Worm (Caenorhabditis elegans) whole organism, early embryonic: ENCODE measurements around the gene F48E8.3.

Experiments used
- B0310.2 ChIP-seq: sonication (generic microtip); optimal IDR thresholded peaks from 2 replicates; lab custom pipeline; 2016; ENCODE audit warnings: mild to moderate bottlenecking, missing genetic modification characterization, missing compliant biosample characterization
- F13C5.2 ChIP-seq: sonication (generic microtip); optimal IDR thresholded peaks from 2 replicates; lab custom pipeline; 2017; ENCODE audit warnings: mild to moderate bottlenecking, missing genetic modification characterization, inconsistent platforms, missing compliant biosample characterization
- aly-1 ChIP-seq: sonication (generic microtip); optimal IDR thresholded peaks from 2 replicates; lab custom pipeline; 2016; ENCODE audit warnings: missing genetic modification characterization, missing compliant biosample characterization
- ama-1 ChIP-seq: fragments of 150-350 bp; optimal IDR thresholded peaks from 2 replicates; lab custom pipeline; 2014
- ceh-13 ChIP-seq: fragments of 200-800 bp; sonication (Bioruptor generic); optimal IDR thresholded peaks from 2 replicates; lab custom pipeline; 2018; ENCODE audit warnings: mild to moderate bottlenecking, missing genetic modification characterization, missing compliant biosample characterization
- ceh-36 ChIP-seq: sonication (generic microtip); optimal IDR thresholded peaks from 2 replicates; lab custom pipeline; 2016; ENCODE audit warnings: missing genetic modification characterization, inconsistent platforms, missing compliant biosample characterization
- ets-7 ChIP-seq: sonication (generic microtip); optimal IDR thresholded peaks from 2 replicates; lab custom pipeline; 2016; ENCODE audit warnings: missing genotype, missing genetic modification characterization, missing compliant biosample characterization
- flt-1 ChIP-seq: fragments of 200-800 bp; sonication (Bioruptor generic); IDR thresholded peaks from 2 replicates; pipeline ENCODE4 v1.3.6; 2022; ENCODE audit warnings: missing genetic modification characterization, missing compliant biosample characterization
- hmbx-1 ChIP-seq: sonication (generic microtip); optimal IDR thresholded peaks from 2 replicates; lab custom pipeline; 2016; ENCODE audit warnings: mild to moderate bottlenecking, missing genetic modification characterization, missing compliant biosample characterization
- hmg-4 ChIP-seq: fragments of 200-800 bp; sonication (Bioruptor generic); optimal IDR thresholded peaks from 2 replicates; lab custom pipeline; 2018; ENCODE audit warnings: mild to moderate bottlenecking, missing genetic modification characterization, missing compliant biosample characterization
- hnd-1 ChIP-seq: sonication (generic microtip); optimal IDR thresholded peaks from 2 replicates; lab custom pipeline; 2016; ENCODE audit warnings: missing genetic modification characterization, missing compliant biosample characterization
- pes-1 ChIP-seq: fragments of 200-800 bp; sonication (Bioruptor generic); IDR thresholded peaks from 2 replicates; pipeline ENCODE4 v1.3.6; 2022; ENCODE audit warnings: missing genetic modification reagents, missing genetic modification characterization, missing compliant biosample characterization
- scrt-1 ChIP-seq: fragments of 200-800 bp; sonication (Bioruptor generic); IDR thresholded peaks from 2 replicates; pipeline ENCODE4 v1.3.6; 2022; ENCODE audit warnings: missing genetic modification characterization, missing compliant biosample characterization
- sea-1 ChIP-seq: fragments of 200-800 bp; sonication (Bioruptor generic); conservative IDR thresholded peaks from 2 replicates; pipeline ENCODE4 v1.3.6; 2022; ENCODE audit warnings: missing genetic modification characterization, missing compliant biosample characterization
- tbx-11 ChIP-seq: fragments of 200-800 bp; sonication (Bioruptor generic); IDR thresholded peaks from 2 replicates; pipeline ENCODE4 v1.3.6; 2022; ENCODE audit warnings: missing genetic modification characterization, missing compliant biosample characterization
- tbx-37 ChIP-seq: fragments of 200-800 bp; sonication (Bioruptor generic); conservative IDR thresholded peaks from 2 replicates; pipeline ENCODE4 v1.3.6; 2022; ENCODE audit warnings: missing genetic modification reagents, missing genetic modification characterization, missing compliant biosample characterization
- tra-4 ChIP-seq: sonication (generic microtip); optimal IDR thresholded peaks from 2 replicates; lab custom pipeline; 2017; ENCODE audit warnings: missing genetic modification characterization, missing compliant biosample characterization

F48E8.3 gene

ce11 chrIII:5423665-5424133 lies 37.5 kb upstream of the F48E8.3 start, which contains the start of gene dnj-24:
dnj-24 (minus strand) TSS chrIII:5424083.
- peak; percentile 5 for TF ChIP-seq hmg-4 (GFP tag; lab: Kevin White, UChicago)
- no peak for TF ChIP-seq ets-7

ce11 chrIII:5424363-5424762 lies 36.8 kb upstream of the F48E8.3 start:
- TF ChIP-seq hmbx-1 (tag; lab: Kevin White, UChicago) (no peak), sea-1 (GFP tag; lab: Robert Waterston, UW) (no peak), ama-1 (lab: Kevin White, UChicago) (no peak), tra-4 (tag; lab: Kevin White, UChicago) (no peak), ets-7 (no peak), tbx-37 (GFP tag; lab: Robert Waterston, UW) (no peak), tbx-11 (GFP tag; lab: Robert Waterston, UW) (no peak), hmg-4 (GFP tag; lab: Kevin White, UChicago) (no peak), ceh-13 (no peak), flt-1 (no peak), hnd-1 (tag; lab: Kevin White, UChicago) (no peak), ceh-36 (tag; lab: Kevin White, UChicago) (no peak), F13C5.2 (no peak), scrt-1 (GFP tag; lab: Robert Waterston, UW) (no peak), pes-1 (GFP tag; lab: Robert Waterston, UW) (no peak), aly-1 (no peak), B0310.2 (tag; lab: Kevin White, UChicago) (no peak)

DNA sequence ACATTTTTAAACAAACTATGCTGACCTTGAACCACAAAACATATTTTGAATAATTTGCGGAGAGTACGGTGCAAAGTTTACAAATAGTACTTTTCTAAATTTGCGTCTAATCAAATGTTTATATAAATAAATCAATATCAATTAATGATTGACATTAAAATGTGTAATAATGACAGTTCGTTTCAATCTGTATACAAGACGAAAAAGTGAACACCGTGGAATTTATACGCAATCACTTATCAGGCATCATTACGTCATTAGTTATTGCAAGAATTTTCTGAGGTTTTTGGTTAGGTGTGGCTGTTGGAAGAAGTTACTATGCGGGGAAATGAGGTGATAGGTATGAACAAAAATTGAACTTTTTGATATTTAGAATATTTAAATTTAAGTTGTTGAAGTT lies 34.1 kb upstream of the F48E8.3 start:
- no peak for TF ChIP-seq ceh-36 (tag; lab: Kevin White, UChicago)
- TF ChIP-seq pes-1 (GFP tag; lab: Robert Waterston, UW), result no peak
- TF ChIP-seq ets-7, result no peak
- TF ChIP-seq ama-1 (lab: Kevin White, UChicago), result no peak
- TF ChIP-seq hmg-4 (GFP tag; lab: Kevin White, UChicago), result no peak
- no peak for TF ChIP-seq tra-4 (tag; lab: Kevin White, UChicago)
- no peak for TF ChIP-seq ceh-13
- TF ChIP-seq scrt-1 (GFP tag; lab: Robert Waterston, UW), result no peak
- TF ChIP-seq hnd-1 (tag; lab: Kevin White, UChicago), result no peak

- TF ChIP-seq tra-4 (tag; lab: Kevin White, UChicago) (no peak), B0310.2 (tag; lab: Kevin White, UChicago) (no peak), ceh-36 (tag; lab: Kevin White, UChicago) (no peak), aly-1 (no peak), F13C5.2 (no peak), ama-1 (lab: Kevin White, UChicago) (no peak), hnd-1 (tag; lab: Kevin White, UChicago) (no peak), ets-7 (no peak), hmbx-1 (tag; lab: Kevin White, UChicago) (no peak), scrt-1 (GFP tag; lab: Robert Waterston, UW) (no peak)
These were observed 24.9 kb upstream of the F48E8.3 start for ce11 chrIII:5436306-5436705.

DNA sequence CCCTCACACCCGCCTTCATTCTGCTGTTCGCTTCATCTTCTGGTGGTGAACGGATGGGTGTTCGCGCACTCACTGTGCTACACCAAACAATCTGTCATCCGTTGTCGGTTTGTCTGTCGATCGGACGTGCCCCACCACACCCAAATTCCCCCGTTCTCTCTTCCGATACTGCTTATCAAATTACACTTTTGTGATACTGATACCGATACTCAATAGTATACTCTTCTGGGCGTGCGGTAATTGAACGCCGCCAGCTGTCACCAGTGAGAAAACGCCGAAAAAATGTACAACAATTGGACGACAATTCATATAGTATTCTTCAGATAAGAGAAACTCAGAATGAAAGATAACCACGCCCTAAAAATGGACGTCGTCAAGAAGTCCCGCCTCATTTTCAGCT lies 23.1 kb upstream of the F48E8.3 start:
- TF ChIP-seq flt-1, result no peak
- no peak for TF ChIP-seq ceh-13
- no peak for TF ChIP-seq tbx-11 (GFP tag; lab: Robert Waterston, UW)
- TF ChIP-seq hmg-4 (GFP tag; lab: Kevin White, UChicago), result no peak
- TF ChIP-seq sea-1 (GFP tag; lab: Robert Waterston, UW), result no peak
- no peak for TF ChIP-seq tbx-37 (GFP tag; lab: Robert Waterston, UW)
- no peak for TF ChIP-seq aly-1
- no peak for TF ChIP-seq F13C5.2

DNA sequence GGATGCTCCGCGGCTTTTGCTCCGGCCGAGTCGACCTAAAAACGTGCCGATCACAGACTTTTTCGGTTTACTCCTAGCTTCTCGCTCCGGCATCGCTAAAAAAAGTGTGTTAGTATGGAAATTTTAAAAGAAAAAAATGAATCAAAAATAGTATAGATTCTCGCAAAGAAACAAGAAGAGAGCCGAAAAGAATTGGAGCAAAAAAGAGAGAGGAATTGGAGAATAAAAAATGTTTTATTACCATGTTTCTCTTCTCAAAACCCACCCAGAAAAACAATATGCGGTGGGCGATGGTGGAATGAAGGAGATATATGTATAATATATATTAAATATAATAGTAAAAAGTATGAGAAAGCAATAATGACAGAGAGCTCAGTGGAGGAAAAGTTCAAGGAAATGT lies 20.6 kb upstream of the F48E8.3 start, which contains the start of gene W03A5.6:
Gene W03A5.6 (minus strand): TSS at position 101 of the 400 bp plus-strand sequence.
- no peak for TF ChIP-seq flt-1
- TF ChIP-seq tbx-11 (GFP tag; lab: Robert Waterston, UW), result no peak
- no peak for TF ChIP-seq tra-4 (tag; lab: Kevin White, UChicago)
- TF ChIP-seq sea-1 (GFP tag; lab: Robert Waterston, UW), result no peak
- no peak for TF ChIP-seq ama-1 (lab: Kevin White, UChicago)
- no peak for TF ChIP-seq ceh-36 (tag; lab: Kevin White, UChicago)
- no peak for TF ChIP-seq aly-1
- TF ChIP-seq hmbx-1 (tag; lab: Kevin White, UChicago), result no peak
- TF ChIP-seq ceh-13, result no peak
- TF ChIP-seq hmg-4 (GFP tag; lab: Kevin White, UChicago), result no peak
- no peak for TF ChIP-seq B0310.2 (tag; lab: Kevin White, UChicago)
- no peak for TF ChIP-seq scrt-1 (GFP tag; lab: Robert Waterston, UW)
- TF ChIP-seq hnd-1 (tag; lab: Kevin White, UChicago), result no peak

DNA sequence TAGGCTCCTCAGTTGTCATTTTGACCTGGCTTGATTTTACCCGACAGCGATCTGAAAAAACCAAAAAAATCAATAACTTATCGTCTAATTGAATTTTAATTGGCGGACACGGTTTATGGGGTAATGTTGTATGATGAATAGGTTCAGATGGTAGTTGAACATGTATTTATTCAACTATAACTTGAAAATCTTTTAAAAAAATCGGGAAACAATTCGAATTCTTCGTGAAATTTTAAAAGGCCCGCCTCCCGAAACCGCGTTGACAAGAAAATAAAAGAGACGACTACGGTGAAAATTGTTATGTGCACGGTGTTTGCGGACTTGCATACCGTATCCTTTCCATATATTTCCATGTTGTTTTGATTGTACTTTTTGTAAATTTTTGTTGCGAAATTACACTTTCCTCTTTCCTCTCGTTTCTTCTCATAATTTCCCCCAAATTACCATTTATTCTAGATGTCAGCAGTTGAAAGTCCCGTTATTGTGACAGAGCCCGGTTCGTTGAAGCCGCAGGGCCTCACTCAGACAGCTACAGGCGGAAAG lies 18.4 kb upstream of the F48E8.3 start, which contains the start of the genes T24G10.2 and disl-2:
Gene T24G10.2 (minus strand): TSS at position 51 of the 543 bp plus-strand sequence.
Gene disl-2 (plus strand): TSS at position 457 of the 543 bp plus-strand sequence.
- TF ChIP-seq ceh-36 (tag; lab: Kevin White, UChicago), result no peak
- TF ChIP-seq F13C5.2, result peak; percentile 41

- TF ChIP-seq tra-4 (tag; lab: Kevin White, UChicago), result no peak
- TF ChIP-seq hmg-4 (GFP tag; lab: Kevin White, UChicago), result no peak
These were observed 13.0 kb upstream of the F48E8.3 start, which contains the start of gene skpt-1 for ce11 chrIII:5448177-5448576. skpt-1 (minus strand) TSS chrIII:5448395.
